Worm (Caenorhabditis elegans): Measurements from ENCODE around the gene tbc-9.

Gene tbc-9

DNA sequence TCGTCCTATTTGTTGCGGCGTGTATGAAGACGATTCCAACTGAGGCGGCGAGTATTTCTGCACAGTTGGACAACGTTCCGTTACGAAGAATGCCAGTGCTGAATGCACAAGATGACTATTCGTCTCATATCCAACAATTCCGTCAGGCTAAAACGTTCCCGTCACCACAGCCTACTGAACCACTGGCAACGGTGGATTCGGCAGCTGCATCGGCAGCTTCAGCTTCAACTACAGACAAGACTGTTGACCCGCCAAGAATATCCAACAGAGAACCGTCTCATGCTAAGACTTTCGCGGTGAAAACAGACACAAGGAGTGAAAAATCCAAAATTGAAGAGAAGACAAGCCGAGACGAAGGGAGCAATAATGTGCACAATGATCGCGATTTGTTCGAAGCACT is 19.1 kb downstream of the tbc-9 start:
- TF ChIP-seq ceh-28 (tag; optimal IDR thresholded peaks at IDR 0.05): no peak
- TF ChIP-seq fos-1 (tag; optimal IDR thresholded peaks at IDR 0.05): no peak
- no peak for TF ChIP-seq set-16 (GFP tag; IDR thresholded peaks at IDR 0.05)
- TF ChIP-seq lir-3 (tag; optimal IDR thresholded peaks at IDR 0.05): no peak
- no peak for TF ChIP-seq dmd-9 (GFP tag; IDR thresholded peaks at IDR 0.05)
- TF ChIP-seq snpc-1.2 (GFP tag; IDR thresholded peaks at IDR 0.05): no peak
- TF ChIP-seq lim-7 (GFP tag; IDR thresholded peaks at IDR 0.05): no peak
- 0 out of 2 replicates have a peak, but pooled peaks have one; percentile 28 for TF ChIP-seq T26A8.4 (GFP tag; IDR thresholded peaks at IDR 0.05)
- no peak for TF ChIP-seq hmg-1.1 (GFP tag; IDR thresholded peaks at IDR 0.05)
- no peak for TF ChIP-seq F49E8.2 (tag; optimal IDR thresholded peaks at IDR 0.05; ENCODE audit: borderline replicate concordance)
- TF ChIP-seq ceh-32 (tag; optimal IDR thresholded peaks at IDR 0.05; ENCODE audit: poor library complexity): no peak
- TF ChIP-seq gei-8 (GFP tag; optimal IDR thresholded peaks at IDR 0.05): no peak
- peak in 1 of 2 experiments; percentile 79 for TF ChIP-seq unc-62 (GFP tag; optimal IDR thresholded peaks at IDR 0.05 in 1 of 2)
- no peak for TF ChIP-seq unc-62 (tag; optimal IDR thresholded peaks at IDR 0.05)
- TF ChIP-seq nhr-28 (tag; optimal IDR thresholded peaks at IDR 0.05): no peak

DNA sequence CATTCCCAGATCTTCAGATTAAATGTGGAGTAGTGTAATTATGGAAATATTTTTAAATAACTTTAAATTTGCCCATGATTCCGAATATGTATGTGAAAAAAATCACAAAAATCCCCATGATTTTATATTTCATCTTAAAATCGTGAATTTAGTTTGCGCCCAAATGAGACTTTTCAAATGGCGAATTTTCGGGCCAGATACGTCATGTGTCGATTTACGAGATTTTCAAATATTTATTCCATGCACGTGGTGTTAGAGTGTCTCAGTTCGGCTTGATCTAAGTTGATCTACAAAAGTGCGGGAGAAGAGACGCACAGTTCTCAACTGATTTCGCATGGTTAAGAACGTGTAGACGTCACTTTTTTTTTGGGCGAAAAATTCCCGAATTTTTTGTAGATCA is 20.2 kb downstream of the tbc-9 start, which contains the start of gene Y38H8A.1:
TSS of gene Y38H8A.1 (plus strand) at position 301 of the 400 bp plus-strand sequence.
- TF ChIP-seq mdt-29 (GFP tag; IDR thresholded peaks at IDR 0.05) (no peak), nhr-237 (tag; optimal IDR thresholded peaks at IDR 0.05) (no peak), nhr-11 (tag; optimal IDR thresholded peaks at IDR 0.05) (no peak), ztf-11 (tag; optimal IDR thresholded peaks at IDR 0.05) (no peak), mxl-2 (GFP tag; conservative IDR thresholded peaks at IDR 0.05) (no peak), unc-130 (GFP tag; optimal IDR thresholded peaks at IDR 0.05) (no peak), daf-8 (GFP tag; IDR thresholded peaks at IDR 0.05) (no peak), nhr-6 (tag; optimal IDR thresholded peaks at IDR 0.05) (no peak), set-16 (GFP tag; IDR thresholded peaks at IDR 0.05) (no peak), lin-13 (GFP tag; optimal IDR thresholded peaks at IDR 0.05) (no peak), mxl-3 (GFP tag; optimal IDR thresholded peaks at IDR 0.05) (no peak)

ce11 chrIV:13474132-13474531 is 28.5 kb downstream of the tbc-9 start, which contains the start of gene Y38H8A.2:
Y38H8A.2 (plus strand) TSS chrIV:13474432.
- TF ChIP-seq zip-11 (GFP tag; IDR thresholded peaks at IDR 0.05) (no peak), lin-1 (GFP tag; IDR thresholded peaks at IDR 0.05) (no peak), ama-1 (optimal IDR thresholded peaks at IDR 0.05) (no peak), ceh-82 (tag; optimal IDR thresholded peaks at IDR 0.05) (no peak), unc-62 (GFP tag; optimal IDR thresholded peaks at IDR 0.05 in 1 of 2) (no peak), unc-62 (tag; optimal IDR thresholded peaks at IDR 0.05) (no peak), daf-19 (GFP tag; conservative IDR thresholded peaks at IDR 0.05) (no peak), nhr-111 (GFP tag; optimal IDR thresholded peaks at IDR 0.05) (no peak), dve-1 (tag; optimal IDR thresholded peaks at IDR 0.05; ENCODE audit: insufficient read depth) (no peak), fos-1 (tag; optimal IDR thresholded peaks at IDR 0.05) (no peak), F37D6.2 (tag; optimal IDR thresholded peaks at IDR 0.05) (no peak), ZK337.2 (GFP tag; IDR thresholded peaks at IDR 0.05) (no peak), daf-8 (GFP tag; IDR thresholded peaks at IDR 0.05) (no peak), ZK546.5 (tag; optimal IDR thresholded peaks at IDR 0.05) (no peak), egl-43 (GFP tag; IDR thresholded peaks at IDR 0.05) (no peak), ctbp-1 (GFP tag; IDR thresholded peaks at IDR 0.05) (no peak), Y105C5A.15 (GFP tag; IDR thresholded peaks at IDR 0.05) (no peak), hmg-1.1 (GFP tag; IDR thresholded peaks at IDR 0.05) (no peak), madf-5 (GFP tag; IDR thresholded peaks at IDR 0.05) (no peak), nhr-102 (tag; optimal IDR thresholded peaks at IDR 0.05) (no peak)

Measured in whole organism, L4 larva.